Worm (Caenorhabditis elegans) whole organism, L4/young adult: Measurements from ENCODE around the gene F49C5.11.

ENCODE experiments used
- W03F9.2 ChIP-seq: fragments of 150-350 bp; optimal IDR thresholded peaks from 2 replicates; lab custom pipeline; 2014; ENCODE audit warnings: missing biosample characterization, missing genetic modification characterization
- him-1 ChIP-seq: sonication (generic microtip); optimal IDR thresholded peaks from 2 replicates; lab custom pipeline; 2016; ENCODE audit warnings: missing genotype, missing genetic modification reagents, missing genetic modification characterization, missing compliant biosample characterization

- TF ChIP-seq W03F9.2 = no peak
- no peak for TF ChIP-seq him-1
Observed at ce11 chrII:12572760-12573159, 17.1 kb downstream of the F49C5.11 start, which contains the start of gene Y38E10A.35.
